Fruit fly (Drosophila melanogaster) whole organism, embryonic: ENCODE results near the gene CG11562.

Experiments used
- C15 ChIP-seq: fragments of 200-800 bp; sonication (Bioruptor generic); IDR thresholded peaks from 3 replicates; pipeline ENCODE4 v1.3.6; 2022; ENCODE audit warnings: missing biosample characterization, missing genetic modification characterization
- CG10366 ChIP-seq: fragments of 200-800 bp; sonication (Bioruptor generic); IDR thresholded peaks from 2 replicates; pipeline ENCODE4 v1.3.6; 2022; ENCODE audit warnings: missing biosample characterization, missing genetic modification characterization
- CG10654 ChIP-seq: fragments of 200-800 bp; sonication (Bioruptor generic); optimal IDR thresholded peaks from 2 replicates; lab custom pipeline; 2016; ENCODE audit warnings: missing biosample characterization, missing genetic modification characterization
- CG12299 ChIP-seq: fragments of 200-800 bp; sonication (Bioruptor generic); optimal IDR thresholded peaks from 2 replicates; lab custom pipeline; 2018; ENCODE audit warnings: missing biosample characterization, mild to moderate bottlenecking, missing genetic modification characterization
- CG13287 ChIP-seq: fragments of 200-800 bp; sonication (Bioruptor generic); IDR thresholded peaks from 2 replicates; pipeline ENCODE4 v1.3.6; 2022; ENCODE audit warnings: missing biosample characterization, missing genetic modification characterization; ENCODE audit not compliant: partially characterized antibody
- CG15696 ChIP-seq: fragments of 200-800 bp; sonication (Bioruptor generic); optimal IDR thresholded peaks from 2 replicates; lab custom pipeline; 2019; ENCODE audit warnings: missing biosample characterization, mild to moderate bottlenecking, missing genetic modification characterization, moderate library complexity
- CG18011 ChIP-seq: fragments of 200-800 bp; sonication (Bioruptor generic); optimal IDR thresholded peaks from 2 replicates; lab custom pipeline; 2017; ENCODE audit warnings: missing biosample characterization, missing genetic modification characterization, mild to moderate bottlenecking, moderate library complexity, missing genotype
- CG2120 ChIP-seq: fragments of 200-800 bp; sonication (Bioruptor generic); optimal IDR thresholded peaks from 3 replicates; lab custom pipeline; 2016; ENCODE audit warnings: missing biosample characterization, missing genetic modification characterization
- CG2129 ChIP-seq: fragments of 200-800 bp; sonication (Bioruptor generic); IDR thresholded peaks from 2 replicates; pipeline ENCODE4 v1.3.6; 2022; ENCODE audit warnings: missing biosample characterization, missing genetic modification characterization; ENCODE audit not compliant: partially characterized antibody
- CG2199 ChIP-seq: fragments of 200-800 bp; sonication (Bioruptor generic); IDR thresholded peaks from 3 replicates; pipeline ENCODE4 v1.3.6; 2022; ENCODE audit warnings: missing biosample characterization, missing genetic modification characterization
- CG30431 ChIP-seq: fragments of 200-800 bp; sonication (Bioruptor generic); optimal IDR thresholded peaks from 2 replicates; lab custom pipeline; 2017; ENCODE audit warnings: missing biosample characterization, missing genetic modification characterization
- CG31365 ChIP-seq: fragments of 200-800 bp; sonication (Bioruptor generic); optimal IDR thresholded peaks from 2 replicates; lab custom pipeline; 2018; ENCODE audit warnings: missing biosample characterization, mild to moderate bottlenecking, missing genetic modification characterization
- CG32772 ChIP-seq: fragments of 200-800 bp; sonication (Bioruptor generic); IDR thresholded peaks from 2 replicates; pipeline ENCODE4 v1.3.6; 2022; ENCODE audit warnings: missing biosample characterization, missing genetic modification characterization
- CG4328 ChIP-seq: fragments of 200-800 bp; sonication (Bioruptor generic); optimal IDR thresholded peaks from 3 replicates; lab custom pipeline; 2017; ENCODE audit warnings: missing biosample characterization, missing genetic modification reagents, missing genetic modification characterization
- CG9609 ChIP-seq: fragments of 200-800 bp; sonication (Bioruptor generic); optimal IDR thresholded peaks from 3 replicates; lab custom pipeline; 2016; ENCODE audit warnings: missing biosample characterization, missing genetic modification characterization
- CHES-1-like ChIP-seq: fragments of 200-800 bp; sonication (Bioruptor generic); optimal IDR thresholded peaks from 2 replicates; lab custom pipeline; 2016; ENCODE audit warnings: missing biosample characterization, missing genetic modification characterization
- CTCF ChIP-seq: fragments of 200-800 bp; sonication (Bioruptor generic); optimal IDR thresholded peaks from 2 replicates; lab custom pipeline; 2017; ENCODE audit warnings: missing biosample characterization, mild to moderate bottlenecking, missing genetic modification characterization, moderate library complexity
- Dek ChIP-seq: fragments of 200-800 bp; sonication (Bioruptor generic); optimal IDR thresholded peaks from 3 replicates; lab custom pipeline; 2019; ENCODE audit warnings: missing biosample characterization, mild to moderate bottlenecking, missing genetic modification characterization, moderate library complexity
- Dp ChIP-seq: fragments of 200-800 bp; sonication (Bioruptor generic); optimal IDR thresholded peaks from 2 replicates; lab custom pipeline; 2018; ENCODE audit warnings: missing biosample characterization, mild to moderate bottlenecking, missing genetic modification characterization, moderate library complexity
- Max ChIP-seq: fragments of 200-800 bp; sonication (Bioruptor generic); optimal IDR thresholded peaks from 2 replicates; lab custom pipeline; 2016; ENCODE audit warnings: missing biosample characterization, mild to moderate bottlenecking, missing genetic modification characterization
- NFAT ChIP-seq: fragments of 200-800 bp; sonication (Bioruptor generic); IDR thresholded peaks from 2 replicates; pipeline ENCODE4 v1.3.6; 2022; ENCODE audit warnings: missing biosample characterization, missing genetic modification characterization
- Ptx1 ChIP-seq: fragments of 200-800 bp; sonication (Bioruptor generic); IDR thresholded peaks from 2 replicates; pipeline ENCODE4 v1.3.6; 2022; ENCODE audit warnings: missing biosample characterization, missing genetic modification characterization
- bowl ChIP-seq: fragments of 200-800 bp; sonication (Bioruptor generic); IDR thresholded peaks from 2 replicates; pipeline ENCODE4 v1.3.6; 2022; ENCODE audit warnings: missing biosample characterization, missing genetic modification characterization
- crol ChIP-seq: fragments of 200-800 bp; sonication (Bioruptor generic); IDR thresholded peaks from 2 replicates; pipeline ENCODE4 v1.3.6; 2022; ENCODE audit warnings: missing biosample characterization, missing genetic modification characterization
- da ChIP-seq: fragments of 200-800 bp; sonication (Bioruptor generic); optimal IDR thresholded peaks from 2 replicates; lab custom pipeline; 2016; ENCODE audit warnings: missing biosample characterization, missing genetic modification characterization
- dm ChIP-seq: fragments of 200-800 bp; sonication (Bioruptor generic); optimal IDR thresholded peaks from 3 replicates; lab custom pipeline; 2016; ENCODE audit warnings: missing biosample characterization, missing genetic modification characterization
- dmrt99B ChIP-seq: fragments of 200-800 bp; sonication (Bioruptor generic); optimal IDR thresholded peaks from 2 replicates; lab custom pipeline; 2018; ENCODE audit warnings: missing biosample characterization, mild to moderate bottlenecking, missing genetic modification characterization, moderate library complexity
- dysf ChIP-seq: fragments of 200-800 bp; sonication (Bioruptor generic); IDR thresholded peaks from 3 replicates; pipeline ENCODE4 v1.3.6; 2022; ENCODE audit warnings: missing biosample characterization, missing genetic modification characterization
- fd102C ChIP-seq: fragments of 200-800 bp; sonication (Bioruptor generic); optimal IDR thresholded peaks from 2 replicates; lab custom pipeline; 2018; ENCODE audit warnings: missing biosample characterization, mild to moderate bottlenecking, missing genetic modification characterization, moderate library complexity
- gcm ChIP-seq: fragments of 200-800 bp; sonication (Bioruptor generic); optimal IDR thresholded peaks from 2 replicates; lab custom pipeline; 2019; ENCODE audit warnings: missing biosample characterization, mild to moderate bottlenecking, missing genetic modification characterization, moderate library complexity
- gem ChIP-seq: fragments of 200-800 bp; sonication (Bioruptor generic); optimal IDR thresholded peaks from 2 replicates; lab custom pipeline; 2019; ENCODE audit warnings: missing biosample characterization, mild to moderate bottlenecking, missing genetic modification characterization, moderate library complexity
- h ChIP-seq: fragments of >200 bp; optimal IDR thresholded peaks from 2 replicates; lab custom pipeline; 2017
- hb ChIP-seq: fragments of 200-800 bp; sonication (Bioruptor generic); IDR thresholded peaks from 3 replicates; pipeline ENCODE4 v1.3.6; 2022; ENCODE audit warnings: missing biosample characterization, missing genetic modification characterization; ENCODE audit not compliant: partially characterized antibody
- hth ChIP-seq: fragments of >200 bp; optimal IDR thresholded peaks from 2 replicates; lab custom pipeline; 2017; ENCODE audit warnings: inconsistent platforms
- lbe ChIP-seq: fragments of 200-800 bp; sonication (Bioruptor generic); optimal IDR thresholded peaks from 2 replicates; lab custom pipeline; 2016; ENCODE audit warnings: missing biosample characterization, mild to moderate bottlenecking, missing genetic modification characterization
- otp ChIP-seq: fragments of 200-800 bp; sonication (Bioruptor generic); IDR thresholded peaks from 3 replicates; pipeline ENCODE4, ENCODE4 v1.3.6; 2022; ENCODE audit warnings: missing biosample characterization, missing genetic modification characterization
- pb ChIP-seq: fragments of 200-800 bp; sonication (Bioruptor generic); optimal IDR thresholded peaks from 3 replicates; lab custom pipeline; 2016; ENCODE audit warnings: missing biosample characterization, missing genetic modification characterization
- ranshi ChIP-seq: fragments of 200-800 bp; sonication (Bioruptor generic); IDR thresholded peaks from 2 replicates; pipeline ENCODE4 v1.3.6; 2022; ENCODE audit warnings: missing biosample characterization, missing genetic modification characterization
- sc ChIP-seq, 3 experiments: fragments of >200 bp in 2 of 3; fragments of 200-800 bp in 1 of 3; sonication (Bioruptor generic) in 1 of 3; optimal IDR thresholded peaks; 2 replicates in 2 of 3; 3 replicates in 1 of 3; lab custom pipeline; 2017; ENCODE audit warnings: mild to moderate bottlenecking in 1 of 3, missing biosample characterization in 1 of 3, missing genetic modification characterization in 1 of 3, missing genetic modification reagents in 1 of 3
- sisA ChIP-seq: fragments of 200-800 bp; sonication (Bioruptor generic); IDR thresholded peaks from 2 replicates; pipeline ENCODE4 v1.3.6; 2022; ENCODE audit warnings: missing biosample characterization, missing genetic modification characterization
- sr ChIP-seq: fragments of 200-800 bp; sonication (Bioruptor generic); IDR thresholded peaks from 3 replicates; pipeline ENCODE4 v1.3.6; 2022; ENCODE audit warnings: missing biosample characterization, missing genetic modification characterization
- tap ChIP-seq: fragments of 200-800 bp; optimal IDR thresholded peaks from 3 replicates; lab custom pipeline; 2019; ENCODE audit warnings: missing biosample characterization, mild to moderate bottlenecking, missing genetic modification characterization, moderate library complexity
- ttk ChIP-seq: fragments of 200-800 bp; sonication (Bioruptor generic); IDR thresholded peaks from 2 replicates; pipeline ENCODE4 v2.1.2; 2022; ENCODE audit warnings: missing biosample characterization, missing genetic modification characterization
- vvl ChIP-seq: fragments of 200-800 bp; sonication (Bioruptor generic); IDR thresholded peaks from 2 replicates; pipeline ENCODE4 v1.3.6; 2022; ENCODE audit warnings: missing biosample characterization, missing genetic modification characterization

Gene CG11562

dm6 chr2L:267441-268089, 24.7 kb upstream of the CG11562 start, which contains the start of gene CG17075 (continued):
- TF ChIP-seq C15 (GFP tag; lab: Robert Waterston, UW) (peak; percentile 95), dm (GFP tag; lab: Kevin White, UChicago) (peak; percentile 31), lbe (no peak), Dp (GFP tag; lab: Kevin White, UChicago) (peak; percentile 13), Ptx1 (GFP tag; lab: Robert Waterston, UW) (peak; percentile 97), CG30431 (GFP tag; lab: Kevin White, UChicago) (peak; percentile 87), sr (GFP tag; lab: Robert Waterston, UW) (peak; percentile 84), gem (tag; lab: Kevin White, UChicago) (peak; percentile 97), sc (optimal IDR thresholded peaks at IDR 0.05; lab: Kevin White, UChicago) (no peak), sc (GFP tag; optimal IDR thresholded peaks at IDR 0.05; lab: Kevin White, UChicago) (peak; percentile 76), otp (GFP tag; lab: Robert Waterston, UW) (peak; percentile 84), CG2129 (GFP tag; lab: Robert Waterston, UW) (no peak), dysf (GFP tag; lab: Robert Waterston, UW) (peak; percentile 98), h (lab: Kevin White, UChicago) (no peak), tap (tag; lab: Kevin White, UChicago) (peak; percentile 89), CHES-1-like (GFP tag; lab: Kevin White, UChicago) (peak; percentile 68), ranshi (peak; percentile 96), CTCF (GFP tag; lab: Kevin White, UChicago) (peak; percentile 43), gcm (peak; percentile 94), CG12299 (tag; lab: Kevin White, UChicago) (peak; percentile 92), sisA (GFP tag; lab: Robert Waterston, UW) (peak; percentile 92), CG2199 (GFP tag; lab: Robert Waterston, UW) (peak; percentile 81; the same call in 2 of the 3 replicates), crol (GFP tag; lab: Robert Waterston, UW) (0 out of 2 replicates have a peak, but pooled peaks have one; percentile 24), vvl (GFP tag; lab: Robert Waterston, UW) (peak; percentile 98), CG15696 (tag; lab: Kevin White, UChicago) (peak; percentile 55), hth (lab: Kevin White, UChicago) (no peak), Dek (peak; percentile 96), dmrt99B (tag; lab: Kevin White, UChicago) (peak; percentile 98), Max (peak; percentile 95), CG31365 (tag; lab: Kevin White, UChicago) (peak; percentile 69), CG13287 (GFP tag; lab: Robert Waterston, UW) (peak; percentile 20; the same call in 1 of the 2 replicates), CG10366 (peak; percentile 95), fd102C (GFP tag; lab: Kevin White, UChicago) (no peak), ttk (GFP tag; lab: Robert Waterston, UW) (peak; percentile 94), CG9609 (peak; percentile 57), pb (peak; percentile 42), da (peak; percentile 40), bowl (GFP tag; lab: Robert Waterston, UW) (peak; percentile 88), NFAT (GFP tag; lab: Robert Waterston, UW) (peak; percentile 90), CG2120 (GFP tag; lab: Kevin White, UChicago) (peak; percentile 96), hb (GFP tag; lab: Robert Waterston, UW) (no peak), CG10654 (peak; percentile 89), CG18011 (GFP tag; lab: Kevin White, UChicago) (peak; percentile 85), CG32772 (GFP tag; lab: Robert Waterston, UW) (peak; percentile 97), CG4328 (GFP tag; lab: Kevin White, UChicago) (peak; percentile 81)
